Worm (Caenorhabditis elegans): Measurements from ENCODE around the gene R04A9.9.

DNA sequence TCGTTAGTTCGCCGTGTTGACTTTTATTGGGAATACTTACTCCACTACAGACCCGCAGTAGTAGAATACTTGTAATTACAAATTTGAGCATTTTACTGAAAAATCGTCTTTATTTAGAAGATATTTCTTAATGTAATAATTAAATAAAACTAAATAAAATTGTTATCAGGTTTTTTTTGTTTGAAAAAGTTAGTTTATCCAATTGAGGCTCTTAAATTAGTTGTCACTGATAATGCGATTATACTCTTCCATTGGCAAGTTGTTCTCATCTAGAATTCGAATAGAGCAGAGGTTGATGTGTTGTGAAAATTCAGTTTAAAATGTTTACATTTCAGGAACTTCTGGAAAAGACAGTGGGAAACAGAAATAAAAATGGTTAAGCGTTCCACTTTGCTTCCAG, 35.2 kb upstream of the R04A9.9 start, which contains the start of gene ZK1193.2:
- TF ChIP-seq elt-2 (tag; optimal IDR thresholded peaks at IDR 0.05) = no peak
- no peak for TF ChIP-seq efl-1 (optimal IDR thresholded peaks at IDR 0.05)
- no peak for TF ChIP-seq efl-1 (GFP tag; optimal IDR thresholded peaks at IDR 0.05 in 1 of 2)
